Worm (Caenorhabditis elegans) whole organism, young adult: Measurements from ENCODE around the gene K02D10.2.

Experiments
- attf-3 ChIP-seq: fragments of 200-800 bp; sonication (Bioruptor generic); conservative IDR thresholded peaks from 2 replicates; pipeline ENCODE4 v1.3.6; 2022; ENCODE audit warnings: missing genetic modification reagents, missing genetic modification characterization, missing compliant biosample characterization
- nfya-1 ChIP-seq: sonication (generic microtip); optimal IDR thresholded peaks from 2 replicates; lab custom pipeline; 2017; ENCODE audit warnings: antibody characterized with exemption, missing compliant biosample characterization, missing genetic modification characterization, borderline replicate concordance; ENCODE audit not compliant: insufficient read depth

DNA sequence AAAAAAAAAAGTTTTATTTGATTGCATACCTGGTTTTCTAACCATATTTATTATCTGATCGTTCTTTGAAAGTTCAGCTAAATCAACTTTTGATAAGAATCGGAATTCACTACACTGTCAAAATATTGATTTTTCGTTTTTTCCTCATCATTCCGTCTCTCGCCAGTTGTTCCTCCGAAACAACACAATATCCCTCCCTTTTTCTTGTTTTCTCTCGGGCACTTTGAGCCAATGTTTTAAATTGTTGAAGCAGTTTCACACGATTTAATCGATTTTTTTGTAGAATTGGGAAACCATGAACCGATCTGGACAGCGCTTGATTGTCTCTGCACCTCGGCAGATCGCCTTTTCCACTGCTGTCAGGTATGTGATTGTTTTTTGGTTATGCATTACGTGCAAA, 1.8 kb downstream of the K02D10.2 start, which contains the start of gene K02D10.1:
- no peak for TF ChIP-seq nfya-1 (tag; lab: Kevin White, UChicago)
- TF ChIP-seq attf-3 (GFP tag; lab: Robert Waterston, UW): no peak
